Fruit fly (Drosophila melanogaster) whole organism, embryonic: ENCODE measurements around the gene CG6294.

Experiments
- Blimp-1 ChIP-seq: fragments of 200-800 bp; sonication (Bioruptor generic); optimal IDR thresholded peaks from 3 replicates; lab custom pipeline; 2018; ENCODE audit warnings: missing biosample characterization, missing genetic modification characterization, mild to moderate bottlenecking, moderate library complexity, missing genetic modification reagents
- C15 ChIP-seq: fragments of 200-800 bp; sonication (Bioruptor generic); IDR thresholded peaks from 3 replicates; pipeline ENCODE4 v1.3.6; 2022; ENCODE audit warnings: missing biosample characterization, missing genetic modification characterization
- CG1024 ChIP-seq: fragments of 200-800 bp; sonication (Bioruptor generic); IDR thresholded peaks from 2 replicates; pipeline ENCODE4 v1.3.6; 2022; ENCODE audit warnings: missing biosample characterization, missing genetic modification characterization
- CG10431 ChIP-seq: fragments of 200-800 bp; sonication (Bioruptor generic); optimal IDR thresholded peaks from 3 replicates; lab custom pipeline; 2018; ENCODE audit warnings: missing biosample characterization, mild to moderate bottlenecking, missing genetic modification characterization
- CG11696 ChIP-seq: fragments of 200-800 bp; sonication (Bioruptor generic); IDR thresholded peaks from 2 replicates; pipeline ENCODE4 v1.3.6; 2022; ENCODE audit warnings: missing biosample characterization, missing genetic modification characterization
- CG1233 ChIP-seq: fragments of 200-800 bp; sonication (Bioruptor generic); optimal IDR thresholded peaks from 4 replicates; lab custom pipeline; 2018; ENCODE audit warnings: missing biosample characterization, mild to moderate bottlenecking, missing genetic modification characterization
- CG13123 ChIP-seq: fragments of 200-800 bp; sonication (Bioruptor generic); optimal IDR thresholded peaks from 2 replicates; lab custom pipeline; 2016; ENCODE audit warnings: missing biosample characterization, missing genetic modification characterization
- CG13894 ChIP-seq: fragments of 200-800 bp; sonication (Bioruptor generic); optimal IDR thresholded peaks from 3 replicates; lab custom pipeline; 2018; ENCODE audit warnings: missing biosample characterization, mild to moderate bottlenecking, missing genetic modification characterization, moderate library complexity
- CG14965 ChIP-seq: fragments of 200-800 bp; sonication (Bioruptor generic); optimal IDR thresholded peaks from 2 replicates; lab custom pipeline; 2016; ENCODE audit warnings: missing biosample characterization, missing genetic modification characterization, borderline replicate concordance
- CG15479 ChIP-seq: fragments of 200-800 bp; sonication (Bioruptor generic); optimal IDR thresholded peaks from 3 replicates; lab custom pipeline; 2019; ENCODE audit warnings: missing biosample characterization, mild to moderate bottlenecking, missing genetic modification characterization, moderate library complexity
- CG1602 ChIP-seq: fragments of 200-800 bp; sonication (Bioruptor generic); optimal IDR thresholded peaks from 3 replicates; lab custom pipeline; 2016; ENCODE audit warnings: missing biosample characterization, missing genetic modification characterization
- CG17186 ChIP-seq: fragments of 200-800 bp; sonication (Bioruptor generic); optimal IDR thresholded peaks from 3 replicates; lab custom pipeline; 2017; ENCODE audit warnings: missing biosample characterization, missing genetic modification reagents, missing genetic modification characterization
- CG18476 ChIP-seq: fragments of 200-800 bp; sonication (Bioruptor generic); optimal IDR thresholded peaks from 2 replicates; lab custom pipeline; 2016; ENCODE audit warnings: missing biosample characterization, mild to moderate bottlenecking, missing genetic modification characterization
- CG31224 ChIP-seq: fragments of 200-800 bp; sonication (Bioruptor generic); IDR thresholded peaks from 2 replicates; pipeline ENCODE4 v1.3.6; 2022; ENCODE audit warnings: missing biosample characterization, missing genetic modification characterization
- CG31441 ChIP-seq: fragments of 200-800 bp; sonication (Bioruptor generic); IDR thresholded peaks from 2 replicates; pipeline ENCODE4 v1.3.6; 2022; ENCODE audit warnings: missing biosample characterization, missing genetic modification characterization
- CG32532 ChIP-seq: fragments of 200-800 bp; sonication (Bioruptor generic); IDR thresholded peaks from 2 replicates; pipeline ENCODE4 v1.3.6; 2022; ENCODE audit warnings: missing biosample characterization, missing genetic modification characterization
- CG3995 ChIP-seq: fragments of 200-800 bp; sonication (Bioruptor generic); optimal IDR thresholded peaks from 3 replicates; lab custom pipeline; 2016; ENCODE audit warnings: missing biosample characterization, missing genetic modification characterization
- CG4282 ChIP-seq: fragments of 200-800 bp; sonication (Bioruptor generic); optimal IDR thresholded peaks from 2 replicates; lab custom pipeline; 2016; ENCODE audit warnings: missing biosample characterization, missing genetic modification characterization
- CG4617 ChIP-seq: fragments of 200-800 bp; sonication (Bioruptor generic); optimal IDR thresholded peaks from 3 replicates; lab custom pipeline; 2016; ENCODE audit warnings: missing biosample characterization, missing genetic modification characterization, borderline replicate concordance
- CG6765 ChIP-seq: fragments of 200-800 bp; sonication (Bioruptor generic); optimal IDR thresholded peaks from 3 replicates; lab custom pipeline; 2017; ENCODE audit warnings: missing biosample characterization, mild to moderate bottlenecking, missing genetic modification characterization
- CG9609 ChIP-seq: fragments of 200-800 bp; sonication (Bioruptor generic); optimal IDR thresholded peaks from 3 replicates; lab custom pipeline; 2016; ENCODE audit warnings: missing biosample characterization, missing genetic modification characterization
- Doc2 ChIP-seq: fragments of 200-800 bp; sonication (Bioruptor generic); IDR thresholded peaks from 2 replicates; pipeline ENCODE4 v1.3.6; 2022; ENCODE audit warnings: missing biosample characterization, missing genetic modification characterization
- Fer2 ChIP-seq: fragments of 200-800 bp; sonication (Bioruptor generic); optimal IDR thresholded peaks from 2 replicates; lab custom pipeline; 2018; ENCODE audit warnings: missing biosample characterization, mild to moderate bottlenecking, missing genetic modification characterization, moderate library complexity
- Hr51 ChIP-seq, 2 experiments: fragments of 200-800 bp; sonication (Bioruptor generic); optimal IDR thresholded peaks; 2 replicates in 1 of 2; 3 replicates in 1 of 2; lab custom pipeline; 2016 to 2018; ENCODE audit warnings: missing biosample characterization in 2 of 2, missing genetic modification characterization in 2 of 2, mild to moderate bottlenecking in 1 of 2, moderate library complexity in 1 of 2
- Kr ChIP-seq: fragments of 200-800 bp; sonication (Bioruptor generic); optimal IDR thresholded peaks from 2 replicates; lab custom pipeline; 2017; ENCODE audit warnings: missing biosample characterization, mild to moderate bottlenecking, missing genetic modification characterization
- Nf-YC ChIP-seq: fragments of 200-800 bp; optimal IDR thresholded peaks from 3 replicates; lab custom pipeline; 2019; ENCODE audit warnings: missing biosample characterization, mild to moderate bottlenecking, missing genetic modification characterization, moderate library complexity
- Ptx1 ChIP-seq: fragments of 200-800 bp; sonication (Bioruptor generic); IDR thresholded peaks from 2 replicates; pipeline ENCODE4 v1.3.6; 2022; ENCODE audit warnings: missing biosample characterization, missing genetic modification characterization
- az2 ChIP-seq: fragments of 200-800 bp; sonication (Bioruptor generic); optimal IDR thresholded peaks from 3 replicates; lab custom pipeline; 2016; ENCODE audit warnings: missing biosample characterization, missing genetic modification characterization
- bowl ChIP-seq: fragments of 200-800 bp; sonication (Bioruptor generic); IDR thresholded peaks from 2 replicates; pipeline ENCODE4 v1.3.6; 2022; ENCODE audit warnings: missing biosample characterization, missing genetic modification characterization
- cato ChIP-seq: fragments of 200-800 bp; sonication (Bioruptor generic); optimal IDR thresholded peaks from 2 replicates; lab custom pipeline; 2016; ENCODE audit warnings: missing biosample characterization, missing genetic modification characterization, borderline replicate concordance
- croc ChIP-seq: fragments of 200-800 bp; sonication (Bioruptor generic); conservative IDR thresholded peaks from 3 replicates; pipeline ENCODE4 v1.3.6; 2022; ENCODE audit warnings: missing biosample characterization, missing genetic modification characterization
- fd3F ChIP-seq: fragments of 200-800 bp; sonication (Bioruptor generic); optimal IDR thresholded peaks from 2 replicates; lab custom pipeline; 2018; ENCODE audit warnings: missing biosample characterization, mild to moderate bottlenecking, missing genetic modification characterization, moderate library complexity
- fd96Cb ChIP-seq: fragments of 200-800 bp; sonication (Bioruptor generic); optimal IDR thresholded peaks from 2 replicates; lab custom pipeline; 2018; ENCODE audit warnings: missing biosample characterization, mild to moderate bottlenecking, missing genetic modification characterization, moderate library complexity
- fru ChIP-seq: fragments of >200 bp; optimal IDR thresholded peaks from 2 replicates; lab custom pipeline; 2017
- gsb-n ChIP-seq: fragments of 200-800 bp; sonication (Bioruptor generic); optimal IDR thresholded peaks from 3 replicates; lab custom pipeline; 2018; ENCODE audit warnings: missing biosample characterization, mild to moderate bottlenecking, missing genetic modification characterization
- hb ChIP-seq: fragments of 200-800 bp; sonication (Bioruptor generic); IDR thresholded peaks from 3 replicates; pipeline ENCODE4 v1.3.6; 2022; ENCODE audit warnings: missing biosample characterization, missing genetic modification characterization; ENCODE audit not compliant: partially characterized antibody
- lmd ChIP-seq: fragments of 200-800 bp; sonication (Bioruptor generic); IDR thresholded peaks from 2 replicates; pipeline ENCODE4 v1.3.6; 2022; ENCODE audit warnings: missing biosample characterization, missing genetic modification characterization
- maf-S ChIP-seq: fragments of 200-800 bp; sonication (Bioruptor generic); optimal IDR thresholded peaks from 2 replicates; lab custom pipeline; 2016; ENCODE audit warnings: missing biosample characterization, missing genetic modification characterization
- mld ChIP-seq: fragments of 200-800 bp; sonication (Bioruptor generic); IDR thresholded peaks from 3 replicates; pipeline ENCODE4 v1.3.6; 2022; ENCODE audit warnings: missing biosample characterization, missing genetic modification characterization; ENCODE audit not compliant: partially characterized antibody
- nmo ChIP-seq: fragments of 200-800 bp; sonication (Bioruptor generic); optimal IDR thresholded peaks from 2 replicates; lab custom pipeline; 2018; ENCODE audit warnings: missing biosample characterization, mild to moderate bottlenecking, missing genetic modification characterization, moderate library complexity
- peb ChIP-seq: fragments of 200-800 bp; sonication (Bioruptor generic); IDR thresholded peaks from 2 replicates; pipeline ENCODE4 v1.3.6; 2022; ENCODE audit warnings: missing biosample characterization, missing genetic modification characterization
- pfk ChIP-seq: fragments of 200-800 bp; sonication (Bioruptor generic); optimal IDR thresholded peaks from 2 replicates; lab custom pipeline; 2018; ENCODE audit warnings: missing biosample characterization, mild to moderate bottlenecking, missing genetic modification characterization, moderate library complexity
- phol ChIP-seq: fragments of 200-800 bp; sonication (Bioruptor generic); optimal IDR thresholded peaks from 3 replicates; lab custom pipeline; 2018; ENCODE audit warnings: missing biosample characterization, mild to moderate bottlenecking, missing genetic modification characterization, moderate library complexity
- ranshi ChIP-seq: fragments of 200-800 bp; sonication (Bioruptor generic); IDR thresholded peaks from 2 replicates; pipeline ENCODE4 v1.3.6; 2022; ENCODE audit warnings: missing biosample characterization, missing genetic modification characterization
- seq ChIP-seq: fragments of 200-800 bp; sonication (Bioruptor generic); IDR thresholded peaks from 2 replicates; pipeline ENCODE4 v1.3.6; 2022; ENCODE audit warnings: missing biosample characterization, missing genetic modification characterization
- sob ChIP-seq: fragments of 200-800 bp; sonication (Bioruptor generic); IDR thresholded peaks from 2 replicates; pipeline ENCODE4 v1.3.6; 2022; ENCODE audit warnings: missing biosample characterization, missing genetic modification characterization
- stc ChIP-seq: fragments of 200-800 bp; sonication (Bioruptor generic); IDR thresholded peaks from 2 replicates; pipeline ENCODE4 v1.3.6; 2022; ENCODE audit warnings: missing biosample characterization, missing genetic modification characterization
- tap ChIP-seq: fragments of 200-800 bp; optimal IDR thresholded peaks from 3 replicates; lab custom pipeline; 2019; ENCODE audit warnings: missing biosample characterization, mild to moderate bottlenecking, missing genetic modification characterization, moderate library complexity
- tin ChIP-seq: fragments of 200-800 bp; sonication (Bioruptor generic); optimal IDR thresholded peaks from 3 replicates; lab custom pipeline; 2016; ENCODE audit warnings: missing biosample characterization, missing genetic modification characterization
- vnd ChIP-seq: fragments of 200-800 bp; sonication (Bioruptor generic); IDR thresholded peaks from 3 replicates; pipeline ENCODE4 v1.3.6; 2022; ENCODE audit warnings: missing biosample characterization, missing genetic modification characterization; ENCODE audit not compliant: partially characterized antibody

The CG6294 gene

dm6 chrX:15449490-15450326, 12.8 kb upstream of the CG6294 start, which contains the start of the genes Scamp and Ahcy (continued):
- TF ChIP-seq vnd (GFP tag; lab: Robert Waterston, UW), result peak; percentile 47; the same call in 1 of the 3 replicates
- TF ChIP-seq CG1602 (GFP tag; lab: Kevin White, UChicago), result no peak
- TF ChIP-seq Blimp-1 (GFP tag; lab: Kevin White, UChicago), result no peak
- TF ChIP-seq CG6765 (GFP tag; lab: Kevin White, UChicago), result no peak
- no peak for TF ChIP-seq CG32532 (GFP tag; lab: Robert Waterston, UW)
- no peak for TF ChIP-seq Fer2 (tag; lab: Kevin White, UChicago)
- TF ChIP-seq fru, result no peak
- TF ChIP-seq tap (tag; lab: Kevin White, UChicago), result no peak
- no peak for TF ChIP-seq CG17186 (GFP tag; lab: Kevin White, UChicago)
- no peak for TF ChIP-seq peb
- TF ChIP-seq CG3995 (GFP tag; lab: Kevin White, UChicago), result peak; percentile 16
- no peak for TF ChIP-seq CG13894 (tag; lab: Kevin White, UChicago)
- TF ChIP-seq lmd, result no peak
- TF ChIP-seq C15, result no peak
- no peak for TF ChIP-seq maf-S
- TF ChIP-seq cato (GFP tag; lab: Kevin White, UChicago), result no peak
- no peak for TF ChIP-seq ranshi
- TF ChIP-seq CG4282 (GFP tag; lab: Kevin White, UChicago), result no peak
- no peak for TF ChIP-seq CG1024
- TF ChIP-seq az2 (GFP tag; lab: Kevin White, UChicago), result no peak
- TF ChIP-seq gsb-n (tag; lab: Kevin White, UChicago), result no peak
- TF ChIP-seq CG9609 (GFP tag; lab: Kevin White, UChicago), result no peak
- TF ChIP-seq hb, result no peak
- peak; percentile 56 for TF ChIP-seq CG4617 (GFP tag; lab: Kevin White, UChicago)
- no peak for TF ChIP-seq CG18476
- TF ChIP-seq CG13123 (GFP tag; lab: Kevin White, UChicago), result no peak
- no peak for TF ChIP-seq CG15479 (GFP tag; lab: Kevin White, UChicago)
- no peak for TF ChIP-seq CG11696 (GFP tag; lab: Robert Waterston, UW)
- TF ChIP-seq CG10431 (GFP tag; lab: Kevin White, UChicago), result no peak
- 0 out of 2 replicates have a peak, but pooled peaks have one; percentile 30 for TF ChIP-seq CG31441 (GFP tag; lab: Robert Waterston, UW)
- TF ChIP-seq sob, result no peak
- no peak for TF ChIP-seq CG31224 (GFP tag; lab: Robert Waterston, UW)
- TF ChIP-seq Ptx1 (GFP tag; lab: Robert Waterston, UW), result no peak
- TF ChIP-seq pfk, result no peak
- no peak for TF ChIP-seq bowl (GFP tag; lab: Robert Waterston, UW)
- no peak for TF ChIP-seq stc (GFP tag; lab: Robert Waterston, UW)
- TF ChIP-seq Hr51 (GFP tag; optimal IDR thresholded peaks at IDR 0.05; lab: Kevin White, UChicago), result peak in 1 of 2 experiments; percentile 11
- TF ChIP-seq fd96Cb (tag; lab: Kevin White, UChicago), result no peak
- no peak for TF ChIP-seq Doc2 (GFP tag; lab: Robert Waterston, UW)
- TF ChIP-seq CG1233 (GFP tag; lab: Kevin White, UChicago), result no peak
- no peak for TF ChIP-seq Kr (GFP tag; lab: Kevin White, UChicago)
- no peak for TF ChIP-seq seq (GFP tag; lab: Robert Waterston, UW)
- peak; percentile 76 for TF ChIP-seq phol (tag; lab: Kevin White, UChicago)
- no peak for TF ChIP-seq mld (GFP tag; lab: Robert Waterston, UW)
- TF ChIP-seq tin, result no peak
- TF ChIP-seq nmo (GFP tag; lab: Kevin White, UChicago), result peak; percentile 44
- no peak for TF ChIP-seq CG14965
- peak; percentile 15 for TF ChIP-seq Nf-YC (tag; lab: Kevin White, UChicago)
- no peak for TF ChIP-seq croc
- no peak for TF ChIP-seq fd3F
